1 worm cellular context compared by ENCODE assay signal in the genomic region with DNA sequence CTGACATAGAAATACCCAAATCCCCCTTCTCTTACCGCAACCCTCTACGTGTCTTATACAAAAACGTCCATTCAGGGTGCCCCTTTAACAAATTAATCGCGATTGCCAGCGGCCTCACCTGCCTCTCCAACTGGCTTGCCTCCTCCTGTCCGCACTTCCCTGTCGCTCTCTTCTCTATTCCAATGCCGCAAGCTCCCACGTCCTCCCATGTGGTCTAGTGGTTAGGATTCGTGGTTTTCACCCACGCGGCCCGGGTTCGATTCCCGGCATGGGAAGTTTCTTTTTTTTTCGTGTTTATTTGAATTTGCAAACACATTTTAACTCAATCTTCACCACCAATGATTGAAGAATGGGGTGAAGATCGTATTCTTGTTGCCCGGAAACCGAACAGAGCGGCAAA.
TF ChIP-seq lines count a peak whose summit lies in the region.

No protein-coding gene starts in this region.

TF ChIP-seq in whole organism, young adult, 124 proteins besides CTCF, POLR2A, EP300 and RAD21 (continued from another document):
- TF ChIP-seq F23B12.7 (tag; optimal IDR thresholded peaks at IDR 0.05; lab: Kevin White, UChicago; ENCODE audit: insufficient read depth): no peak
- peak; percentile 74 for TF ChIP-seq K11D2.4 (GFP tag; IDR thresholded peaks at IDR 0.05; lab: Robert Waterston, UW)
- peak; percentile 74 for TF ChIP-seq him-1 (tag; optimal IDR thresholded peaks at IDR 0.05; lab: Kevin White, UChicago)
- TF ChIP-seq snpc-4 (GFP tag; optimal IDR thresholded peaks at IDR 0.05; lab: Kevin White, UChicago): peak; percentile 55
- TF ChIP-seq snpc-4 (tag; optimal IDR thresholded peaks at IDR 0.05; lab: Kevin White, UChicago): no peak
- TF ChIP-seq B0035.1 (tag; optimal IDR thresholded peaks at IDR 0.05; lab: Kevin White, UChicago): peak; percentile 5
- no peak for TF ChIP-seq T26A5.8 (tag; optimal IDR thresholded peaks at IDR 0.05; lab: Kevin White, UChicago)
- no peak for TF ChIP-seq lin-40 (tag; optimal IDR thresholded peaks at IDR 0.05; lab: Kevin White, UChicago)
- no peak for TF ChIP-seq sptf-2 (GFP tag; optimal IDR thresholded peaks at IDR 0.05; lab: Kevin White, UChicago)
- TF ChIP-seq ztf-28 (GFP tag; IDR thresholded peaks at IDR 0.05; lab: Robert Waterston, UW): 0 out of 2 replicates have a peak, but pooled peaks have one; percentile 30
- no peak for TF ChIP-seq unc-62 (GFP tag; optimal IDR thresholded peaks at IDR 0.05; lab: Kevin White, UChicago)
- peak; percentile 41; the same call in 1 of the 2 replicates for TF ChIP-seq lir-1 (GFP tag; conservative IDR thresholded peaks at IDR 0.05; lab: Robert Waterston, UW)
- no peak for TF ChIP-seq dpl-1 (GFP tag; optimal IDR thresholded peaks at IDR 0.05; lab: Kevin White, UChicago)
- no peak for TF ChIP-seq ccch-3 (GFP tag; optimal IDR thresholded peaks at IDR 0.05; lab: Kevin White, UChicago)
